Worm (Caenorhabditis elegans): ENCODE results near the gene cogc-4.

DNA sequence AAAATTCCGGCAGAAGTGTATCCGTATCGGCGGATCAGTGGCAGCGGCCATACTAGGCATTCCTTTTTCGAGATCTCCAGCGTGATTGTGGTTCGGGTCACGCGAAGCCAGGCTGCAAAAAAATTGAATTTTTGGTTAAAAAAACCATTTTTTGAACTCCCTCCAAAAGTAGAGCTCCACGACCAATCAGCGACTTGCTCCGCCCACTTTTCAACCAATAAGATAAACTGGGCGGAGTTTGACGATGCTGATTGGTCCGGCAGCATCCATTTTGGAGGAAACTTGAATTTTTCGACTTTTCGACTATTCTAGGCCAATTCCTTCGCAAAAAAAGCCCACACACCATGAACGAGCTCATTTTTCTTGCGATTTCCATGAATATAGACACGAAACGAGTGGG is 28.8 kb upstream of the cogc-4 start:
- TF ChIP-seq nhr-28 (tag; optimal IDR thresholded peaks at IDR 0.05), result no peak
- no peak for TF ChIP-seq ceh-39 (tag; optimal IDR thresholded peaks at IDR 0.05)
- no peak for TF ChIP-seq pha-4 (tag; optimal IDR thresholded peaks at IDR 0.05)
- no peak for TF ChIP-seq elt-1 (tag; optimal IDR thresholded peaks at IDR 0.05; ENCODE audit: borderline replicate concordance, insufficient read depth)
